Worm (Caenorhabditis elegans) whole organism, L2 larva: ENCODE data around the gene flp-2.

Experiments
- alr-1 ChIP-seq: fragments of 150-350 bp; optimal IDR thresholded peaks from 2 replicates; lab custom pipeline; 2014; ENCODE audit warnings: missing biosample characterization, missing genetic modification characterization
- aly-2 ChIP-seq: fragments of 150-350 bp; optimal IDR thresholded peaks from 2 replicates; lab custom pipeline; 2014; ENCODE audit warnings: missing biosample characterization, missing genetic modification characterization
- ceh-16 ChIP-seq: fragments of 150-350 bp; optimal IDR thresholded peaks from 2 replicates; lab custom pipeline; 2014; ENCODE audit warnings: missing biosample characterization, missing genetic modification characterization
- lin-11 ChIP-seq: fragments of 150-350 bp; sonication (generic microtip); optimal IDR thresholded peaks from 2 replicates; lab custom pipeline; 2014; ENCODE audit warnings: missing biosample characterization, missing genetic modification characterization, inconsistent platforms, mixed read lengths
- nhr-23 ChIP-seq: fragments of 150-350 bp; optimal IDR thresholded peaks from 2 replicates; lab custom pipeline; 2014; ENCODE audit warnings: missing biosample characterization, missing genetic modification reagents, missing genetic modification characterization

ce11 chrX:10138494-10138893, 43.4 kb upstream of the flp-2 start, which contains the start of gene moc-1:
- no peak for TF ChIP-seq alr-1 (tag; lab: Kevin White, UChicago)
- TF ChIP-seq ceh-16 (tag; lab: Kevin White, UChicago), result no peak
- no peak for TF ChIP-seq lin-11
- no peak for TF ChIP-seq aly-2 (tag; lab: Kevin White, UChicago)
- no peak for TF ChIP-seq nhr-23 (tag; lab: Kevin White, UChicago)
